Worm (Caenorhabditis elegans) whole organism, early embryonic: Measurements from ENCODE around the gene C17B7.3.

Experiments used
- ceh-36 ChIP-seq: sonication (generic microtip); optimal IDR thresholded peaks from 2 replicates; lab custom pipeline; 2016; ENCODE audit warnings: missing genetic modification characterization, inconsistent platforms, missing compliant biosample characterization
- tbx-11 ChIP-seq: fragments of 200-800 bp; sonication (Bioruptor generic); IDR thresholded peaks from 2 replicates; pipeline ENCODE4 v1.3.6; 2022; ENCODE audit warnings: missing genetic modification characterization, missing compliant biosample characterization

- no peak for TF ChIP-seq tbx-11
- no peak for TF ChIP-seq ceh-36
Measured at ce11 chrV:3332023-3332422, 10.6 kb upstream of the C17B7.3 start, which contains the start of gene C17B7.9.
